Worm (Caenorhabditis elegans) whole organism, early embryonic: Measurements from ENCODE around the gene twf-2.
"Not testable (repeated sequence)": the region's sequence is repeated elsewhere in the genome, so short reads cannot be mapped to it uniquely, and the experiment has no call there.

Experiments
- B0310.2 ChIP-seq: sonication (generic microtip); optimal IDR thresholded peaks from 2 replicates; lab custom pipeline; 2016; ENCODE audit warnings: mild to moderate bottlenecking, missing genetic modification characterization, missing compliant biosample characterization
- F13C5.2 ChIP-seq: sonication (generic microtip); optimal IDR thresholded peaks from 2 replicates; lab custom pipeline; 2017; ENCODE audit warnings: mild to moderate bottlenecking, missing genetic modification characterization, inconsistent platforms, missing compliant biosample characterization
- aly-1 ChIP-seq: sonication (generic microtip); optimal IDR thresholded peaks from 2 replicates; lab custom pipeline; 2016; ENCODE audit warnings: missing genetic modification characterization, missing compliant biosample characterization
- ama-1 ChIP-seq: fragments of 150-350 bp; optimal IDR thresholded peaks from 2 replicates; lab custom pipeline; 2014
- ceh-13 ChIP-seq: fragments of 200-800 bp; sonication (Bioruptor generic); optimal IDR thresholded peaks from 2 replicates; lab custom pipeline; 2018; ENCODE audit warnings: mild to moderate bottlenecking, missing genetic modification characterization, missing compliant biosample characterization
- ceh-36 ChIP-seq: sonication (generic microtip); optimal IDR thresholded peaks from 2 replicates; lab custom pipeline; 2016; ENCODE audit warnings: missing genetic modification characterization, inconsistent platforms, missing compliant biosample characterization
- ets-7 ChIP-seq: sonication (generic microtip); optimal IDR thresholded peaks from 2 replicates; lab custom pipeline; 2016; ENCODE audit warnings: missing genotype, missing genetic modification characterization, missing compliant biosample characterization
- flt-1 ChIP-seq: fragments of 200-800 bp; sonication (Bioruptor generic); IDR thresholded peaks from 2 replicates; pipeline ENCODE4 v1.3.6; 2022; ENCODE audit warnings: missing genetic modification characterization, missing compliant biosample characterization
- hmbx-1 ChIP-seq: sonication (generic microtip); optimal IDR thresholded peaks from 2 replicates; lab custom pipeline; 2016; ENCODE audit warnings: mild to moderate bottlenecking, missing genetic modification characterization, missing compliant biosample characterization
- hmg-4 ChIP-seq: fragments of 200-800 bp; sonication (Bioruptor generic); optimal IDR thresholded peaks from 2 replicates; lab custom pipeline; 2018; ENCODE audit warnings: mild to moderate bottlenecking, missing genetic modification characterization, missing compliant biosample characterization
- hnd-1 ChIP-seq: sonication (generic microtip); optimal IDR thresholded peaks from 2 replicates; lab custom pipeline; 2016; ENCODE audit warnings: missing genetic modification characterization, missing compliant biosample characterization
- pes-1 ChIP-seq: fragments of 200-800 bp; sonication (Bioruptor generic); IDR thresholded peaks from 2 replicates; pipeline ENCODE4 v1.3.6; 2022; ENCODE audit warnings: missing genetic modification reagents, missing genetic modification characterization, missing compliant biosample characterization
- scrt-1 ChIP-seq: fragments of 200-800 bp; sonication (Bioruptor generic); IDR thresholded peaks from 2 replicates; pipeline ENCODE4 v1.3.6; 2022; ENCODE audit warnings: missing genetic modification characterization, missing compliant biosample characterization
- sea-1 ChIP-seq: fragments of 200-800 bp; sonication (Bioruptor generic); conservative IDR thresholded peaks from 2 replicates; pipeline ENCODE4 v1.3.6; 2022; ENCODE audit warnings: missing genetic modification characterization, missing compliant biosample characterization
- tbx-11 ChIP-seq: fragments of 200-800 bp; sonication (Bioruptor generic); IDR thresholded peaks from 2 replicates; pipeline ENCODE4 v1.3.6; 2022; ENCODE audit warnings: missing genetic modification characterization, missing compliant biosample characterization
- tbx-37 ChIP-seq: fragments of 200-800 bp; sonication (Bioruptor generic); conservative IDR thresholded peaks from 2 replicates; pipeline ENCODE4 v1.3.6; 2022; ENCODE audit warnings: missing genetic modification reagents, missing genetic modification characterization, missing compliant biosample characterization
- tra-4 ChIP-seq: sonication (generic microtip); optimal IDR thresholded peaks from 2 replicates; lab custom pipeline; 2017; ENCODE audit warnings: missing genetic modification characterization, missing compliant biosample characterization

twf-2 gene

DNA sequence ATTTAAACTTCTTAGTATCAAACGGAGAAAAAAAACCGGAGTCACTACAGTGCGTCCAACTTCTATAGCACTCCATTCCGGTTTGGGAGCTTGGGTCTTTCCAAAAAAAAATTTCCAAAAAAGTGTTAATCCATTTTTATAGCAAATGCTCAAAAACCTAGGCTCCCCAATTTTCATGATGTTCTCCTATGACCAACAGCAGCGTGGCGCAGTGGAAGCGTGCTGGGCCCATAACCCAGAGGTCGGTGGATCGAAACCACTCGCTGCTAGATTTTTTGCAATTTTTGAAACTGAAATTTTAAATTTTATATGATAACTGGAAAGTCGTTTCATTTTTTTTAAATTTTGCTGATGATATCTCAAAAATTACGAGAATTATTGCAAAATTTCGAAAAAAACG, 5.0 kb upstream of the twf-2 start:
- TF ChIP-seq B0310.2 (tag; lab: Kevin White, UChicago) (no peak), flt-1 (no peak), tra-4 (tag; lab: Kevin White, UChicago) (no peak), hnd-1 (tag; lab: Kevin White, UChicago) (no peak), ama-1 (lab: Kevin White, UChicago) (no peak), ets-7 (tag; lab: Kevin White, UChicago) (no peak)

DNA sequence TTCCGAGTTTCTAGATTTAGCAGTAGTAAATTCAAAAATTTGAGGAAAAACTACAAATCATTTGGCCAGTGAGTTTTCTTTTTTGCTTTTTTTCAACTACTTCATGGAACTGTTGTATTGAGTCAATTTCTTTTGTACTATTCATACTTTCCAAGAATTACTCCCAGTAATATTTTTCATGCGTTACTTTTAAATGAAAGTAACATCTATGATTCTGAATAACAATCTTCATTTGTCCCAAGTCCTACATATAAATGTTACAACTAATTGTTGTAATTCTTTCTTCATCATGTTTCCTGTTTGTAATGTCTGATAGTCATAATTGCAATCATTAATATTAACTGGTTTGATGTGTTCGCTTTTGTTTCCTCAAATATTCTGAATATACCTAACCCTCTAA, 2.3 kb upstream of the twf-2 start:
- TF ChIP-seq tbx-37 (GFP tag; lab: Robert Waterston, UW) = no peak

DNA sequence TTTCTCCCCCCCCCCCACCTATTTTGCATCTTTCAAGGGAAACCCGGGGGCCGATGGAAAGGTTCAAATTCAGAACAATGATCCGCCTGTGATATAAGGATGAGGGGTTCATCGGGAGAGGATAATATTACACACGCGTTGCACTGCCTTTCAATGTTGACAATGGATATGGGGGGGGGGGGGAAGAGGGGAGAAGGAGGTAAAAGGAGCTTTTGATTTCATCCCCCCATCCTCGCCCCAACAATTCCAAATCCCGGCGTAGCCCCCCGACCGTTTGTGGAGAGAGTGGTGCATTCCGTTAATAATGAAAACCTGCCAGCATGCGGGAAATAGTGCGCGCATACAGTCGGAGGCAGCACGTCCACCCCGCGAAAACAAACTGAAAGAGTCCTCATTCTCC, 1.1 kb downstream of the twf-2 start:
- TF ChIP-seq hmg-4 (GFP tag; lab: Kevin White, UChicago) (peak; percentile 40), hmbx-1 (tag; lab: Kevin White, UChicago) (no peak), tbx-11 (GFP tag; lab: Robert Waterston, UW) (0 out of 2 replicates have a peak, but pooled peaks have one; percentile 33), B0310.2 (tag; lab: Kevin White, UChicago) (no peak)

DNA sequence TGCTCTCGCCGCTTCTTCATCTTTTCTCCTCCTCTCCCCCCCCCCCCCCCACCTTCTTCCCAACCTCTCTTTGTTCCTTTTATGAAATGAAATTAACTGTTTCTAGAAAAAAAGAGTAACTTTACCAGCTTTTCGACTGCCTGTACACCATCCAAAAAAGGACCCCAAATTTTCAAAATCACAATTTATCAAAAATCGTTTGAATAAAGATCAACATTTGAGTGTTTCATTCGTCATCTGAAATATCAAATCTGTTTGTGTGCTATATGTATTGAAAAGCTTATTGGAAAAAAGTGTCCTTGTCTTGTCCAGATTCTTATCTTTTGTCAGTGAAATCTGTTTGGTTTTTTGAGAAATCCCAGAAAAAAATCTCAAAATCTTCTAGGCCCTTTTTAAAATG, 5.1 kb downstream of the twf-2 start:
- TF ChIP-seq hmbx-1 (tag; lab: Kevin White, UChicago) = no peak
- TF ChIP-seq hnd-1 (tag; lab: Kevin White, UChicago) = no peak
- TF ChIP-seq sea-1 (GFP tag; lab: Robert Waterston, UW) = no peak
- TF ChIP-seq ets-7 (tag; lab: Kevin White, UChicago) = no peak
- TF ChIP-seq tbx-11 (GFP tag; lab: Robert Waterston, UW) = no peak
- TF ChIP-seq ceh-36 = no peak
- TF ChIP-seq tbx-37 (GFP tag; lab: Robert Waterston, UW) = no peak
- no peak for TF ChIP-seq flt-1

DNA sequence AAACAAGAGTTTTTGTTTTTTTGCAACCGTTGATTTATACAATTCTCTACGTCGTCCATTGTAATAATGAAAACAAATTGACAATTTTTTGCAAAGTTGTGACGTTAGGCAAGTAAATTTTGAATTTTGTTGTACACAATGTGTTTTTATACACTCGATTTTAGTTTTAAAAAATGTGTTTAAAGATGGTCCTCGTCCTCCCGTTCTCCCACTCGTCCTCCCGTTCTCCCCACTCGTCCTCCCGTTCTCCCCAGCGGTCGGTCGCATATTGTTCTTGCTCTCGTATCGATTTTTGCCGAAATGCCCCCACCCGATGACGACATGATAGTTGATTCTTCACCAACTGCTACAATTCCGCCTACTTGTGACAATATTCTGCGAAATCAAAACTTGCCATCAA, 5.6 kb downstream of the twf-2 start, which contains the start of gene F38E9.4:
Gene F38E9.4, plus strand, starts transcription at position 301 of the 400 bp plus-strand sequence.
- TF ChIP-seq scrt-1 (GFP tag; lab: Robert Waterston, UW); F13C5.2 (tag; lab: Kevin White, UChicago); hmbx-1 (tag; lab: Kevin White, UChicago): not testable (repeated sequence)

DNA sequence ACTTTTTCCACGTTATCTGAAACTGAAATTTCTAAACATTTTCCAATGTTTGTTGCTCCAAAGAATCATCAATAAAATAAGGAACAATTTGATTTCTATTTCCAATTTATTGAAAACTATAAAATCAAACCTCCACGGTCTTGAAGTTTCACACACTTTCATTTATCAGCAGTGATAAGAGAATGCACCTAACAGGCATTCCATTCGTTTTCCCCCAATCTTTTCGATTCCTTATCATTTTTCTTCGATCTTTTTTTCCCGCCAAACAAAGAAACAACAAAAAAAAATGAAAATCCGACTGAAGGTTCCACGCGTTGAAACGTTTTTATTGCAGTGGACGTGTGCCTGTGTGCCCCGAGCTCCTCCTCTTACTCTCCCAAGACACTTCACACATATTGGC, 10.7 kb downstream of the twf-2 start, which contains the start of gene nas-39:
Gene nas-39, plus strand, starts transcription at position 269 of the 400 bp plus-strand sequence.
- no peak for TF ChIP-seq tra-4 (tag; lab: Kevin White, UChicago)
- no peak for TF ChIP-seq hmg-4 (GFP tag; lab: Kevin White, UChicago)
- TF ChIP-seq ceh-36 = no peak
- no peak for TF ChIP-seq aly-1
- TF ChIP-seq hmbx-1 (tag; lab: Kevin White, UChicago) = no peak
- no peak for TF ChIP-seq sea-1 (GFP tag; lab: Robert Waterston, UW)
- no peak for TF ChIP-seq tbx-37 (GFP tag; lab: Robert Waterston, UW)
- no peak for TF ChIP-seq pes-1 (GFP tag; lab: Robert Waterston, UW)
- TF ChIP-seq ama-1 (lab: Kevin White, UChicago) = no peak
- no peak for TF ChIP-seq ceh-13
- no peak for TF ChIP-seq F13C5.2 (tag; lab: Kevin White, UChicago)
- no peak for TF ChIP-seq scrt-1 (GFP tag; lab: Robert Waterston, UW)
- no peak for TF ChIP-seq ets-7 (tag; lab: Kevin White, UChicago)

DNA sequence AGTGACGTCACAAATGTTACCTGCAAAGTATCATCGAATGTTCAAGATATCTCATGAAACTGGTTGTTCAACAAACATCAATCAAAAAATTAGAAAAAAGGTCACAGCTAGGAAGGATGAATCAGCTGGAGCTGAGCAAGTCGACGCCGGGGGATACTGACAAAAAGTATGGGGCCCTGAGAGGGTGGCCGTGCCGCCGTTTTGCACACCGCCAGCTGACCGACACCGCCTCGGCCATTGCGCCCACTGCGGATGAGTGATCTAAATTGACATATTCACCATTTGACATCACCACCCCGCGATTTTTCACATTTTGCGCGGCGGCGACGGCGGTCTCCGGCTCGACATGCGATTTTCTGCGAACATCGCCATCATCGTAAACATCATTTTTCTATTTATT, 11.1 kb downstream of the twf-2 start:
- TF ChIP-seq hmg-4 (GFP tag; lab: Kevin White, UChicago) (peak; percentile 48), hnd-1 (tag; lab: Kevin White, UChicago) (no peak), hmbx-1 (tag; lab: Kevin White, UChicago) (no peak)

DNA sequence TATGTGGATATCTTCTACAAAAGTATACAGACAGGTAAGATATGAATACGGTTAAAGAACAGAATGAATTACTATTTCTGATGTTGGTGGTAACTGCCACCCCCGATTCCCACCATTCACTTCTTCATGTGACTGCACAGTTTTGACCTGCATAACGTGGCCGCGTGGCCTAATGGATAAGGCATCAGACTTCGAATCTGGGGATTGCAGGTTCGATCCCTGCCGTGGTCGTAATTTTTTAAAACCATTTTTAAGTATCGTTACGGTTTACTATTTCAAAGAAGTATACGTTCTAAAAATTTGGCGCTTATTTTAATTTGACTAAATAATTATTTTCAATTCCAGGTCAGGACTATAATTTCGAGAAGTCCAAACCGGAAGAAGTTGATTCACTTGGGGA, 15.3 kb downstream of the twf-2 start:
- TF ChIP-seq flt-1 (peak; percentile 41; the same call in 1 of the 2 replicates), ceh-36 (no peak), pes-1 (GFP tag; lab: Robert Waterston, UW) (peak; percentile 33; the same call in 1 of the 2 replicates)

DNA sequence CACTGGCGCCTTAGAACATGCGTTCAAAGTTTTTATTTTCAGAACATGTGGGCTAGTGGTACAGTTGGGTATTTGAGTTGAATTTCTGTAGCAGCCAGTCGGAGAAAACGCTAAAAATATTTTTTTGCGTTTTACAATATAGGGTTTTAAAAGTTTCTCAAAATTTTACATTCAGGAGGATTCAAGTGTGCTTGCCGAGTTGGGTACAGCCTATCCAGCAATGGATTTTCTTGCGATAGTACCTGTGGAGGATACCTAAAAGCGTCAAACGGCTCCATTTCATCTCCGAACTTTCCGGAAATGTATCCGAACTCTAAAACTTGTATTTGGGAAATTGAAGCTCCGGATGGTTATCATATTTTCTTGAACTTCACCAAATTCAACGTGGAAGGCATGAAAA, 20.2 kb downstream of the twf-2 start:
- TF ChIP-seq flt-1 = no peak
- no peak for TF ChIP-seq ets-7 (tag; lab: Kevin White, UChicago)
- no peak for TF ChIP-seq ama-1 (lab: Kevin White, UChicago)
- TF ChIP-seq B0310.2 (tag; lab: Kevin White, UChicago) = no peak
- no peak for TF ChIP-seq hmbx-1 (tag; lab: Kevin White, UChicago)
- TF ChIP-seq F13C5.2 (tag; lab: Kevin White, UChicago) = no peak
- TF ChIP-seq aly-1 = no peak
- no peak for TF ChIP-seq sea-1 (GFP tag; lab: Robert Waterston, UW)
- TF ChIP-seq tra-4 (tag; lab: Kevin White, UChicago) = no peak
- no peak for TF ChIP-seq ceh-13
- TF ChIP-seq hnd-1 (tag; lab: Kevin White, UChicago) = no peak
- TF ChIP-seq hmg-4 (GFP tag; lab: Kevin White, UChicago) = no peak
- no peak for TF ChIP-seq ceh-36
